Fruit fly (Drosophila melanogaster) whole organism, prepupa: Measurements from ENCODE around the gene snRNP-U1-C.

Experiments used
- Blimp-1 ChIP-seq: fragments of 200-800 bp; sonication (Bioruptor generic); optimal IDR thresholded peaks from 3 replicates; lab custom pipeline; 2017; ENCODE audit warnings: missing biosample characterization, missing genetic modification characterization, mild to moderate bottlenecking, moderate library complexity, missing genetic modification reagents
- CG10669 ChIP-seq: fragments of 200-800 bp; sonication (Bioruptor generic); optimal IDR thresholded peaks from 3 replicates; lab custom pipeline; 2018; ENCODE audit warnings: missing biosample characterization, mild to moderate bottlenecking, missing genetic modification characterization, moderate library complexity
- CG11294 ChIP-seq: fragments of 200-800 bp; sonication (Bioruptor generic); IDR thresholded peaks from 2 replicates; pipeline ENCODE4 v1.3.6; 2022; ENCODE audit warnings: missing biosample characterization, missing genetic modification characterization
- CG11762 ChIP-seq: fragments of 200-800 bp; sonication (Bioruptor generic); optimal IDR thresholded peaks from 3 replicates; lab custom pipeline; 2016; ENCODE audit warnings: missing biosample characterization, missing genetic modification characterization; ENCODE audit not compliant: insufficient read depth
- CG15336 ChIP-seq: fragments of 200-800 bp; sonication (Bioruptor generic); IDR thresholded peaks from 2 replicates; pipeline ENCODE4 v1.3.6; 2022; ENCODE audit warnings: missing biosample characterization, missing genetic modification characterization
- CG1621 ChIP-seq: fragments of 200-800 bp; sonication (Bioruptor generic); optimal IDR thresholded peaks from 3 replicates; lab custom pipeline; 2018; ENCODE audit warnings: missing biosample characterization, mild to moderate bottlenecking, missing genetic modification characterization
- CG16779 ChIP-seq: fragments of 200-800 bp; sonication (Bioruptor generic); optimal IDR thresholded peaks from 3 replicates; lab custom pipeline; 2017; ENCODE audit warnings: missing biosample characterization, mild to moderate bottlenecking, missing genetic modification characterization
- CG3032 ChIP-seq: fragments of 200-800 bp; optimal IDR thresholded peaks from 2 replicates; lab custom pipeline; 2019; ENCODE audit warnings: missing biosample characterization, mild to moderate bottlenecking, missing genetic modification characterization, moderate library complexity
- CG32006 ChIP-seq: fragments of 200-800 bp; sonication (Bioruptor generic); optimal IDR thresholded peaks from 3 replicates; lab custom pipeline; 2017; ENCODE audit warnings: missing biosample characterization, mild to moderate bottlenecking, missing genetic modification characterization
- CG34406 ChIP-seq: fragments of 200-800 bp; sonication (Bioruptor generic); optimal IDR thresholded peaks from 3 replicates; lab custom pipeline; 2016; ENCODE audit warnings: missing biosample characterization, missing genetic modification characterization
- CG3919 ChIP-seq: fragments of 200-800 bp; sonication (Bioruptor generic); optimal IDR thresholded peaks from 3 replicates; lab custom pipeline; 2016; ENCODE audit warnings: missing biosample characterization, missing genetic modification characterization
- CG4318 ChIP-seq: fragments of 200-800 bp; sonication (Bioruptor generic); optimal IDR thresholded peaks from 3 replicates; lab custom pipeline; 2017; ENCODE audit warnings: missing biosample characterization, mild to moderate bottlenecking, missing genetic modification characterization
- CG6163 ChIP-seq: fragments of 200-800 bp; sonication (Bioruptor generic); IDR thresholded peaks from 3 replicates; pipeline ENCODE4 v1.3.6; 2022; ENCODE audit warnings: missing biosample characterization, missing genetic modification characterization
- CG6276 ChIP-seq: fragments of 200-800 bp; sonication (Bioruptor generic); optimal IDR thresholded peaks from 2 replicates; lab custom pipeline; 2017; ENCODE audit warnings: missing biosample characterization, mild to moderate bottlenecking, missing genetic modification characterization
- CG6792 ChIP-seq: fragments of 200-800 bp; sonication (Bioruptor generic); optimal IDR thresholded peaks from 3 replicates; lab custom pipeline; 2016; ENCODE audit warnings: missing biosample characterization, missing genetic modification characterization
- CG6808 ChIP-seq: fragments of 200-800 bp; sonication (Bioruptor generic); optimal IDR thresholded peaks from 3 replicates; lab custom pipeline; 2017; ENCODE audit warnings: missing biosample characterization, missing genetic modification characterization, mild to moderate bottlenecking, moderate library complexity, missing genetic modification reagents
- CG6854 ChIP-seq: fragments of 200-800 bp; sonication (Bioruptor generic); optimal IDR thresholded peaks from 2 replicates; lab custom pipeline; 2017; ENCODE audit warnings: missing biosample characterization, mild to moderate bottlenecking, missing genetic modification characterization
- CG7368 ChIP-seq: fragments of 200-800 bp; sonication (Bioruptor generic); optimal IDR thresholded peaks from 3 replicates; lab custom pipeline; 2016; ENCODE audit warnings: missing biosample characterization, missing genetic modification characterization
- CG8119 ChIP-seq: fragments of 200-800 bp; sonication (Bioruptor generic); IDR thresholded peaks from 3 replicates; pipeline ENCODE4 v1.3.6; 2022; ENCODE audit warnings: missing biosample characterization, missing genetic modification characterization
- CG8319 ChIP-seq: fragments of 200-800 bp; sonication (Bioruptor generic); optimal IDR thresholded peaks from 3 replicates; lab custom pipeline; 2016; ENCODE audit warnings: missing biosample characterization, missing genetic modification characterization
- CG8632 ChIP-seq: fragments of 200-800 bp; sonication (Bioruptor generic); optimal IDR thresholded peaks from 3 replicates; lab custom pipeline; 2016; ENCODE audit warnings: missing biosample characterization, missing genetic modification characterization
- Eip75B ChIP-seq: fragments of 200-800 bp; sonication (Bioruptor generic); optimal IDR thresholded peaks from 3 replicates; lab custom pipeline; 2016; ENCODE audit warnings: missing biosample characterization, missing genetic modification characterization
- Eip78C ChIP-seq: fragments of 200-800 bp; sonication (Bioruptor generic); peaks from one replicate; lab custom pipeline; 2016; ENCODE audit warnings: missing biosample characterization, missing genetic modification characterization
- Eip93F ChIP-seq: fragments of 200-800 bp; sonication (Bioruptor generic); optimal IDR thresholded peaks from 2 replicates; lab custom pipeline; 2016; ENCODE audit warnings: missing biosample characterization, mild to moderate bottlenecking, missing genetic modification characterization
- Ets21C ChIP-seq: fragments of 200-800 bp; sonication (Bioruptor generic); optimal IDR thresholded peaks from 3 replicates; lab custom pipeline; 2016; ENCODE audit warnings: missing biosample characterization, missing genetic modification characterization
- Ets96B ChIP-seq: fragments of 200-800 bp; optimal IDR thresholded peaks from 2 replicates; lab custom pipeline; 2019; ENCODE audit warnings: missing biosample characterization, mild to moderate bottlenecking, missing genetic modification characterization, moderate library complexity
- Gug ChIP-seq: fragments of 200-800 bp; sonication (Bioruptor generic); IDR thresholded peaks from 2 replicates; pipeline ENCODE4 v1.3.6; 2022; ENCODE audit warnings: missing biosample characterization, missing genetic modification characterization
- Hr38 ChIP-seq: sonication (Bioruptor generic); optimal IDR thresholded peaks from 2 replicates; lab custom pipeline; 2016; ENCODE audit warnings: missing biosample characterization, missing genetic modification characterization
- Hr4 ChIP-seq: fragments of 200-800 bp; sonication (Bioruptor generic); optimal IDR thresholded peaks from 3 replicates; lab custom pipeline; 2016; ENCODE audit warnings: missing biosample characterization, missing genetic modification characterization
- Lpt ChIP-seq: fragments of 200-800 bp; sonication (Bioruptor generic); optimal IDR thresholded peaks from 3 replicates; lab custom pipeline; 2016; ENCODE audit warnings: missing biosample characterization, missing genetic modification characterization
- Met ChIP-seq: fragments of 200-800 bp; sonication (Bioruptor generic); optimal IDR thresholded peaks from 3 replicates; lab custom pipeline; 2016; ENCODE audit warnings: missing biosample characterization, missing genetic modification characterization
- OdsH ChIP-seq: fragments of 200-800 bp; sonication (Bioruptor generic); optimal IDR thresholded peaks from 3 replicates; lab custom pipeline; 2016; ENCODE audit warnings: missing biosample characterization, missing genetic modification characterization
- Smox ChIP-seq: fragments of 200-800 bp; sonication (Bioruptor generic); optimal IDR thresholded peaks from 3 replicates; lab custom pipeline; 2016; ENCODE audit warnings: missing biosample characterization, missing genetic modification characterization
- Sox102F ChIP-seq: fragments of 200-800 bp; sonication (Bioruptor generic); optimal IDR thresholded peaks from 2 replicates; lab custom pipeline; 2016; ENCODE audit warnings: missing biosample characterization, mild to moderate bottlenecking, missing genetic modification characterization
- Sox14 ChIP-seq: fragments of 200-800 bp; sonication (Bioruptor generic); optimal IDR thresholded peaks from 3 replicates; lab custom pipeline; 2016; ENCODE audit warnings: missing biosample characterization, missing genetic modification characterization
- Sox15 ChIP-seq: fragments of 200-800 bp; sonication (Bioruptor generic); optimal IDR thresholded peaks from 3 replicates; lab custom pipeline; 2016; ENCODE audit warnings: missing biosample characterization, missing genetic modification characterization
- acj6 ChIP-seq: fragments of 200-800 bp; sonication (Bioruptor generic); optimal IDR thresholded peaks from 3 replicates; lab custom pipeline; 2016; ENCODE audit warnings: missing biosample characterization, missing genetic modification characterization
- dsx ChIP-seq: fragments of 200-800 bp; optimal IDR thresholded peaks from 3 replicates; lab custom pipeline; 2019; ENCODE audit warnings: missing biosample characterization, mild to moderate bottlenecking, missing genetic modification characterization, moderate library complexity; ENCODE audit not compliant: poor library complexity, severe bottlenecking
- eg ChIP-seq: fragments of 200-800 bp; sonication (Bioruptor generic); IDR thresholded peaks from 3 replicates; pipeline ENCODE4 v1.3.6; 2022; ENCODE audit warnings: missing biosample characterization, missing genetic modification characterization
- esn ChIP-seq: fragments of 200-800 bp; sonication (Bioruptor generic); optimal IDR thresholded peaks from 2 replicates; lab custom pipeline; 2016; ENCODE audit warnings: missing biosample characterization, mild to moderate bottlenecking, missing genetic modification characterization, moderate library complexity
- fd59A ChIP-seq: fragments of 200-800 bp; sonication (Bioruptor generic); optimal IDR thresholded peaks from 2 replicates; lab custom pipeline; 2017; ENCODE audit warnings: missing biosample characterization, mild to moderate bottlenecking, missing genetic modification characterization, missing genetic modification reagents
- fd85E ChIP-seq: fragments of 200-800 bp; sonication (Bioruptor generic); optimal IDR thresholded peaks from 3 replicates; lab custom pipeline; 2016; ENCODE audit warnings: missing biosample characterization, missing genetic modification characterization
- fkh ChIP-seq: fragments of 200-800 bp; sonication (Bioruptor generic); optimal IDR thresholded peaks from 3 replicates; lab custom pipeline; 2017; ENCODE audit warnings: missing biosample characterization, mild to moderate bottlenecking, missing genetic modification characterization, moderate library complexity
- net ChIP-seq: fragments of 200-800 bp; sonication (Bioruptor generic); optimal IDR thresholded peaks from 3 replicates; lab custom pipeline; 2016; ENCODE audit warnings: missing biosample characterization, missing genetic modification characterization
- pdm3 ChIP-seq: fragments of 200-800 bp; sonication (Bioruptor generic); optimal IDR thresholded peaks from 3 replicates; lab custom pipeline; 2016; ENCODE audit warnings: missing biosample characterization, missing genetic modification characterization
- salr ChIP-seq, 2 experiments: fragments of 200-800 bp; sonication (Bioruptor generic); optimal IDR thresholded peaks; 3 replicates each; lab custom pipeline; 2016 to 2018; ENCODE audit warnings: missing biosample characterization in 2 of 2, missing genetic modification characterization in 2 of 2, mild to moderate bottlenecking in 1 of 2
- spab ChIP-seq: fragments of 200-800 bp; sonication (Bioruptor generic); optimal IDR thresholded peaks from 2 replicates; lab custom pipeline; 2017; ENCODE audit warnings: missing biosample characterization, mild to moderate bottlenecking, missing genetic modification characterization, missing genetic modification reagents
- ss ChIP-seq, 2 experiments: fragments of 200-800 bp; sonication (Bioruptor generic); optimal IDR thresholded peaks; 2 replicates in 1 of 2; 3 replicates in 1 of 2; lab custom pipeline; 2017 to 2018; ENCODE audit warnings: mild to moderate bottlenecking in 2 of 2, missing biosample characterization in 2 of 2, missing genetic modification characterization in 2 of 2, moderate library complexity in 1 of 2
- topi ChIP-seq: fragments of 200-800 bp; sonication (Bioruptor generic); optimal IDR thresholded peaks from 3 replicates; lab custom pipeline; 2016; ENCODE audit warnings: missing biosample characterization, missing genetic modification characterization

The snRNP-U1-C gene

DNA sequence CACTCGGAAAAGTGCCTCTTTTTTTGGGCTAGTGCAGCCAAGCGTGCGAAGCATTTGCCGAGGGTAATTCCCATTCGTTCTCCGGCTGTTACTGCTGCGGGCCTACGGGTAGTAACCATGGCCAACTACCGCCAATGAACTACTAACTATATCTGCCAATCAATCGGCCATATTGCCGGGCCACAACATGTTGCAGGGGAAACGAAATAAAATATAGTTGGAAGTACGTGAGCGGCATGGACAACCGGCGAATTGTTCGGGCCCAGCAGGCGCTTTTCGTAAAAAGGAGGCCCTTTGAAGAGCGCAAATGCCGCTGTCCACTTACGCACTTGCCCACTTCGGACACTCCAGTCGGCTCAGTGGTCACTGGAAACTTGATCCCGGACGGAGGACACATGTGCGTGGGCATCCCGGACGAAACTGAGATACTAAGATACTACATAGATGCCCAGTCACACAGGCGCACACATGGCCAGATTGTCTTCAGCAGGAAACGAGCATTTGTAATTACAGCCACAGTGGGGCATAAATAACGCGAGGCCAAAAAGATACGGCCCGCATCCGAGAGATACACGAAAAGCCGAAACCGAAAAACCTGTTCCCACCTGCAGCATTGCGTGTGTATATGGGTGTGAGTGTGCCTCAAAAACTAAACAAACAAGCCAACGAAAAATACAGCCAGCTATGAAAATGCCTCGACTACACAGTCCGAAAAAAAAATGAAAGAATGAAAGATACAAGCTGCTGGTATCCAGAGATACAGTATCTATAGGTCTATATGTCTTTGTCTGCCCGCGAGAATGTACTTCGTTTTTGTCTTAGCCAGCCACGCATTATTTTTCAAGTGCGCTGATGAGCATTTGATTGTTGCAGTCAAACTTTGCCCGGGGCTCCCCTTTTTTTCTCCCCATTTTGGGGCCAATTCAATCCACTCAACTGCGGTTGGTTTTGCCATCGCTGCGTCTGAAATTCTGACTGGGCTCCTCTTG, 4.3 kb upstream of the snRNP-U1-C start:
- no peak for TF ChIP-seq CG3032 (tag; lab: Kevin White, UChicago)
- TF ChIP-seq Sox14 (GFP tag; lab: Kevin White, UChicago), result peak; percentile 53
- TF ChIP-seq net (GFP tag; lab: Kevin White, UChicago), result peak; percentile 60
- peak; percentile 12 for TF ChIP-seq CG6792 (GFP tag; lab: Kevin White, UChicago)
- peak; percentile 56 for TF ChIP-seq CG1621 (tag; lab: Kevin White, UChicago)
- TF ChIP-seq CG3919 (GFP tag; lab: Kevin White, UChicago), result peak; percentile 62
- no peak for TF ChIP-seq Sox102F (GFP tag; lab: Kevin White, UChicago)
- TF ChIP-seq CG10669, result peak; percentile 41
- TF ChIP-seq CG4318 (GFP tag; lab: Kevin White, UChicago), result peak; percentile 25
- peak; percentile 46 for TF ChIP-seq esn (GFP tag; lab: Kevin White, UChicago)
- TF ChIP-seq salr (GFP tag; optimal IDR thresholded peaks at IDR 0.05; lab: Kevin White, UChicago), result no peak
- TF ChIP-seq eg (GFP tag; lab: Robert Waterston, UW), result peak; percentile 37; the same call in 2 of the 3 replicates
- peak; percentile 39 for TF ChIP-seq CG6276
- TF ChIP-seq Smox (GFP tag; lab: Kevin White, UChicago), result no peak
- TF ChIP-seq fd85E (GFP tag; lab: Kevin White, UChicago), result no peak
- no peak for TF ChIP-seq CG8632 (GFP tag; lab: Kevin White, UChicago)
- TF ChIP-seq CG15336 (GFP tag; lab: Robert Waterston, UW), result peak; percentile 61; the same call in 1 of the 2 replicates
- no peak for TF ChIP-seq Hr38
- no peak for TF ChIP-seq CG6854 (GFP tag; lab: Kevin White, UChicago)
- TF ChIP-seq CG6163 (GFP tag; lab: Robert Waterston, UW), result no peak
- peak; percentile 64 for TF ChIP-seq CG8119 (GFP tag; lab: Robert Waterston, UW)
- no peak for TF ChIP-seq Gug (GFP tag; lab: Robert Waterston, UW)
- TF ChIP-seq Blimp-1 (GFP tag; lab: Kevin White, UChicago), result no peak
- TF ChIP-seq Eip78C (GFP tag; lab: Kevin White, UChicago), result peak; percentile 86
- no peak for TF ChIP-seq Ets96B (tag; lab: Kevin White, UChicago)
- peak; percentile 22 for TF ChIP-seq OdsH (GFP tag; lab: Kevin White, UChicago)
- TF ChIP-seq acj6, result peak; percentile 17
- TF ChIP-seq Eip93F (GFP tag; lab: Kevin White, UChicago), result no peak
- TF ChIP-seq Lpt (GFP tag; lab: Kevin White, UChicago), result peak; percentile 68
- no peak for TF ChIP-seq Met
- TF ChIP-seq pdm3, result peak; percentile 51
- no peak for TF ChIP-seq Ets21C (GFP tag; lab: Kevin White, UChicago)
- TF ChIP-seq topi (GFP tag; lab: Kevin White, UChicago), result peak; percentile 38
- TF ChIP-seq CG8319 (GFP tag; lab: Kevin White, UChicago), result no peak
- peak; percentile 7 for TF ChIP-seq Sox15 (GFP tag; lab: Kevin White, UChicago)
- no peak for TF ChIP-seq CG11762
- no peak for TF ChIP-seq dsx (GFP tag; lab: Kevin White, UChicago)
- TF ChIP-seq fkh (GFP tag; lab: Kevin White, UChicago), result peak; percentile 71
- peak; percentile 19 for TF ChIP-seq fd59A (GFP tag; lab: Kevin White, UChicago)
- no peak for TF ChIP-seq Eip75B
- no peak for TF ChIP-seq ss (GFP tag; optimal IDR thresholded peaks at IDR 0.05; lab: Kevin White, UChicago)
- no peak for TF ChIP-seq CG11294
- peak; percentile 47 for TF ChIP-seq Hr4 (GFP tag; lab: Kevin White, UChicago)
- no peak for TF ChIP-seq CG16779 (tag; lab: Kevin White, UChicago)
- peak; percentile 32 for TF ChIP-seq CG7368 (GFP tag; lab: Kevin White, UChicago)
- peak; percentile 72 for TF ChIP-seq CG32006 (GFP tag; lab: Kevin White, UChicago)
- TF ChIP-seq spab, result no peak
- TF ChIP-seq CG34406 (GFP tag; lab: Kevin White, UChicago), result peak; percentile 13
- TF ChIP-seq CG6808, result peak; percentile 51
